Worm (Caenorhabditis elegans) whole organism, early embryonic: ENCODE data around the gene C02E7.6.

ENCODE experiments used
- B0310.2 ChIP-seq: sonication (generic microtip); optimal IDR thresholded peaks from 2 replicates; lab custom pipeline; 2016; ENCODE audit warnings: mild to moderate bottlenecking, missing genetic modification characterization, missing compliant biosample characterization
- F13C5.2 ChIP-seq: sonication (generic microtip); optimal IDR thresholded peaks from 2 replicates; lab custom pipeline; 2017; ENCODE audit warnings: mild to moderate bottlenecking, missing genetic modification characterization, inconsistent platforms, missing compliant biosample characterization
- ama-1 ChIP-seq: fragments of 150-350 bp; optimal IDR thresholded peaks from 2 replicates; lab custom pipeline; 2014
- ceh-36 ChIP-seq: sonication (generic microtip); optimal IDR thresholded peaks from 2 replicates; lab custom pipeline; 2016; ENCODE audit warnings: missing genetic modification characterization, inconsistent platforms, missing compliant biosample characterization
- ets-7 ChIP-seq: sonication (generic microtip); optimal IDR thresholded peaks from 2 replicates; lab custom pipeline; 2016; ENCODE audit warnings: missing genotype, missing genetic modification characterization, missing compliant biosample characterization
- flt-1 ChIP-seq: fragments of 200-800 bp; sonication (Bioruptor generic); IDR thresholded peaks from 2 replicates; pipeline ENCODE4 v1.3.6; 2022; ENCODE audit warnings: missing genetic modification characterization, missing compliant biosample characterization
- hmbx-1 ChIP-seq: sonication (generic microtip); optimal IDR thresholded peaks from 2 replicates; lab custom pipeline; 2016; ENCODE audit warnings: mild to moderate bottlenecking, missing genetic modification characterization, missing compliant biosample characterization
- hmg-4 ChIP-seq: fragments of 200-800 bp; sonication (Bioruptor generic); optimal IDR thresholded peaks from 2 replicates; lab custom pipeline; 2018; ENCODE audit warnings: mild to moderate bottlenecking, missing genetic modification characterization, missing compliant biosample characterization
- pes-1 ChIP-seq: fragments of 200-800 bp; sonication (Bioruptor generic); IDR thresholded peaks from 2 replicates; pipeline ENCODE4 v1.3.6; 2022; ENCODE audit warnings: missing genetic modification reagents, missing genetic modification characterization, missing compliant biosample characterization
- scrt-1 ChIP-seq: fragments of 200-800 bp; sonication (Bioruptor generic); IDR thresholded peaks from 2 replicates; pipeline ENCODE4 v1.3.6; 2022; ENCODE audit warnings: missing genetic modification characterization, missing compliant biosample characterization
- sea-1 ChIP-seq: fragments of 200-800 bp; sonication (Bioruptor generic); conservative IDR thresholded peaks from 2 replicates; pipeline ENCODE4 v1.3.6; 2022; ENCODE audit warnings: missing genetic modification characterization, missing compliant biosample characterization
- tbx-11 ChIP-seq: fragments of 200-800 bp; sonication (Bioruptor generic); IDR thresholded peaks from 2 replicates; pipeline ENCODE4 v1.3.6; 2022; ENCODE audit warnings: missing genetic modification characterization, missing compliant biosample characterization
- tbx-37 ChIP-seq: fragments of 200-800 bp; sonication (Bioruptor generic); conservative IDR thresholded peaks from 2 replicates; pipeline ENCODE4 v1.3.6; 2022; ENCODE audit warnings: missing genetic modification reagents, missing genetic modification characterization, missing compliant biosample characterization
- tra-4 ChIP-seq: sonication (generic microtip); optimal IDR thresholded peaks from 2 replicates; lab custom pipeline; 2017; ENCODE audit warnings: missing genetic modification characterization, missing compliant biosample characterization

DNA sequence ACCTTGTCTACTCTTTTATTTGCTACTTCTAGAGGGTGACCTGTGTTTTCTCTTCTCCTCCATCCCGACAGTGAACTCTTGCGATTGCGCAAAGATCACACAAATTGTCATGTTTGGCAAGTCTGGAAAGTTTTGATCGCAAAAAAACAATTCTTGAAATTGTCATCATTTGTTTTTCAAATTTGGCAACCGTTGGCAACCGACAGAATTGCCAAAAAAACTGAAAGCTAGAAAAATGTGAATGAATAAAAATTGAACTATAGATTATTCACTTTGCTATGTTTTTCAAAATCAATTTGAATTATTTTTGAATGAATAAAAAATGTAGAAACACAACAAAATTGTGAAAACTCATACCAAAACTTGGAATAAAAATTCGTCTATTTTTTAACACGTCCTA, 24.0 kb upstream of the C02E7.6 start, which contains the start of gene ugt-11:
- TF ChIP-seq ama-1 (lab: Kevin White, UChicago) (no peak), F13C5.2 (tag; lab: Kevin White, UChicago) (no peak), hmg-4 (GFP tag; lab: Kevin White, UChicago) (no peak), scrt-1 (no peak), sea-1 (GFP tag; lab: Robert Waterston, UW) (no peak), flt-1 (GFP tag; lab: Robert Waterston, UW) (no peak), tbx-11 (no peak), pes-1 (no peak), tbx-37 (GFP tag; lab: Robert Waterston, UW) (no peak), tra-4 (tag; lab: Kevin White, UChicago) (no peak), B0310.2 (no peak), hmbx-1 (tag; lab: Kevin White, UChicago) (no peak), ets-7 (tag; lab: Kevin White, UChicago) (no peak), ceh-36 (tag; lab: Kevin White, UChicago) (no peak)
